Worm (Caenorhabditis elegans): ENCODE measurements around the gene F09A5.3.

The F09A5.3 gene

ce11 chrX:13144975-13145618, 3.7 kb downstream of the F09A5.3 start (continued):
- TF ChIP-seq lin-40 (tag; optimal IDR thresholded peaks at IDR 0.05) (peak; percentile 97), lag-1 (GFP tag; IDR thresholded peaks at IDR 0.05) (no peak), somi-1 (GFP tag; optimal IDR thresholded peaks at IDR 0.05) (peak; percentile 90), ekl-4 (GFP tag; IDR thresholded peaks at IDR 0.05) (peak; percentile 86), ztf-26 (tag; optimal IDR thresholded peaks at IDR 0.05) (peak; percentile 94), F52B5.7 (tag; optimal IDR thresholded peaks at IDR 0.05) (peak; percentile 78), sea-2 (GFP tag; IDR thresholded peaks at IDR 0.05) (peak; percentile 90), B0261.1 (tag; optimal IDR thresholded peaks at IDR 0.05) (peak; percentile 27), madf-10 (tag; optimal IDR thresholded peaks at IDR 0.05) (peak; percentile 82), ztf-25 (GFP tag; IDR thresholded peaks at IDR 0.05) (no peak), Y53G8AR.9 (GFP tag; conservative IDR thresholded peaks at IDR 0.05) (peak; percentile 75), egrh-3 (GFP tag; IDR thresholded peaks at IDR 0.05) (peak; percentile 88), die-1 (tag; optimal IDR thresholded peaks at IDR 0.05) (peak; percentile 44), F55B11.4 (tag; optimal IDR thresholded peaks at IDR 0.05; ENCODE audit: borderline replicate concordance, insufficient read depth) (no peak), ets-4 (GFP tag; optimal IDR thresholded peaks at IDR 0.05) (peak; percentile 95), fkh-3 (tag; optimal IDR thresholded peaks at IDR 0.05) (no peak)

- TF ChIP-seq madf-3 (GFP tag; IDR thresholded peaks at IDR 0.05) (0 out of 2 replicates have a peak, but pooled peaks have one; percentile 18), dpff-1 (tag; optimal IDR thresholded peaks at IDR 0.05) (no peak)
These were observed 4.8 kb downstream of the F09A5.3 start for ce11 chrX:13145988-13146873.

- TF ChIP-seq ceh-27 (GFP tag; optimal IDR thresholded peaks at IDR 0.05) (peak; percentile 56), somi-1 (GFP tag; optimal IDR thresholded peaks at IDR 0.05) (peak; percentile 37), lin-26 (GFP tag; IDR thresholded peaks at IDR 0.05) (peak; percentile 52; the same call in 1 of the 2 replicates), F10E7.11 (tag; optimal IDR thresholded peaks at IDR 0.05) (no peak), pha-4 (tag; optimal IDR thresholded peaks at IDR 0.05) (no peak), K12H6.12 (tag; optimal IDR thresholded peaks at IDR 0.05) (peak; percentile 70), nhr-179 (tag; optimal IDR thresholded peaks at IDR 0.05) (no peak), cebp-1 (GFP tag; IDR thresholded peaks at IDR 0.05) (no peak), cebp-1 (tag; optimal IDR thresholded peaks at IDR 0.05) (peak; percentile 11)
These were observed 5.7 kb downstream of the F09A5.3 start for ce11 chrX:13147105-13147504.

- TF ChIP-seq snpc-1.1 (tag; optimal IDR thresholded peaks at IDR 0.05; ENCODE audit: insufficient read depth), result no peak
- no peak for TF ChIP-seq ztf-25 (GFP tag; IDR thresholded peaks at IDR 0.05)
- no peak for TF ChIP-seq tbx-9 (tag; optimal IDR thresholded peaks at IDR 0.05; ENCODE audit: borderline replicate concordance)
- TF ChIP-seq madf-3 (GFP tag; IDR thresholded peaks at IDR 0.05), result no peak
- TF ChIP-seq sdz-38 (tag; optimal IDR thresholded peaks at IDR 0.05), result no peak
- no peak for TF ChIP-seq F23B12.7 (tag; optimal IDR thresholded peaks at IDR 0.05; ENCODE audit: insufficient read depth)
- TF ChIP-seq cebp-1 (GFP tag; IDR thresholded peaks at IDR 0.05), result no peak
- TF ChIP-seq cebp-1 (tag; optimal IDR thresholded peaks at IDR 0.05), result peak; percentile 22
- TF ChIP-seq lag-1 (GFP tag; IDR thresholded peaks at IDR 0.05), result no peak
- TF ChIP-seq nhr-80 (tag; optimal IDR thresholded peaks at IDR 0.05), result peak; percentile 29
- TF ChIP-seq let-526 (GFP tag; IDR thresholded peaks at IDR 0.05), result 0 out of 2 replicates have a peak, but pooled peaks have one; percentile 56
- no peak for TF ChIP-seq mes-4 (tag; optimal IDR thresholded peaks at IDR 0.05)
- no peak for TF ChIP-seq ets-4 (GFP tag; optimal IDR thresholded peaks at IDR 0.05)
- no peak for TF ChIP-seq ceh-58 (GFP tag; IDR thresholded peaks at IDR 0.05)
- no peak for TF ChIP-seq F37B4.10 (GFP tag; IDR thresholded peaks at IDR 0.05)
- no peak for TF ChIP-seq lin-35 (GFP tag; optimal IDR thresholded peaks at IDR 0.05)
- TF ChIP-seq sptf-2 (GFP tag; optimal IDR thresholded peaks at IDR 0.05), result no peak
- no peak for TF ChIP-seq ccch-3 (GFP tag; optimal IDR thresholded peaks at IDR 0.05)
These were observed 13.1 kb downstream of the F09A5.3 start for ce11 chrX:13154514-13154913.
